Worm (Caenorhabditis elegans) whole organism, L4 larva: ENCODE measurements around the gene C06E1.1.

Experiments
- F26F4.8 ChIP-seq: fragments of 200-800 bp; sonication (Bioruptor generic); conservative IDR thresholded peaks from 2 replicates; pipeline ENCODE4 v1.3.6; 2022; ENCODE audit warnings: missing genetic modification characterization, missing compliant biosample characterization
- F44E2.7 ChIP-seq: fragments of 200-800 bp; sonication (Bioruptor generic); IDR thresholded peaks from 2 replicates; pipeline ENCODE4 v2.1.2; 2022; ENCODE audit warnings: missing genetic modification characterization, missing compliant biosample characterization
- F49E8.2 ChIP-seq: sonication (generic microtip); optimal IDR thresholded peaks from 2 replicates; lab custom pipeline; 2016; ENCODE audit warnings: missing compliant biosample characterization, mild to moderate bottlenecking, missing genetic modification characterization, borderline replicate concordance
- Y105C5A.15 ChIP-seq: fragments of 200-800 bp; sonication (Bioruptor generic); IDR thresholded peaks from 2 replicates; pipeline ENCODE4 v1.3.6; 2022; ENCODE audit warnings: missing genetic modification characterization, missing compliant biosample characterization
- ZK337.2 ChIP-seq: fragments of 200-800 bp; sonication (Bioruptor generic); IDR thresholded peaks from 2 replicates; pipeline ENCODE4 v1.3.6; 2022; ENCODE audit warnings: missing genetic modification reagents, missing genetic modification characterization, missing compliant biosample characterization
- aha-1 ChIP-seq: fragments of 150-350 bp; peaks from one replicate; lab custom pipeline; 2014; ENCODE audit warnings: missing biosample characterization, missing genetic modification characterization
- arid-1 ChIP-seq: fragments of 200-800 bp; sonication (Bioruptor generic); conservative IDR thresholded peaks from 2 replicates; pipeline ENCODE4 v1.3.6; 2022; ENCODE audit warnings: missing genetic modification reagents, missing genetic modification characterization, missing compliant biosample characterization
- attf-4 ChIP-seq: sonication (generic microtip); optimal IDR thresholded peaks from 3 replicates; lab custom pipeline; 2017; ENCODE audit warnings: missing biosample characterization, missing genetic modification characterization
- ceh-20 ChIP-seq: fragments of 200-800 bp; sonication (Bioruptor generic); IDR thresholded peaks from 2 replicates; pipeline ENCODE4 v1.3.6; 2022; ENCODE audit warnings: missing genetic modification reagents, missing genetic modification characterization, missing compliant biosample characterization
- ceh-28 ChIP-seq: fragments of 150-350 bp; optimal IDR thresholded peaks from 2 replicates; lab custom pipeline; 2014; ENCODE audit warnings: missing biosample characterization, missing genetic modification reagents, missing genetic modification characterization
- ceh-82 ChIP-seq: sonication (generic microtip); optimal IDR thresholded peaks from 2 replicates; lab custom pipeline; 2017; ENCODE audit warnings: missing biosample characterization, missing genetic modification characterization
- cey-2 ChIP-seq: sonication (generic microtip); optimal IDR thresholded peaks from 3 replicates; lab custom pipeline; 2017; ENCODE audit warnings: missing genetic modification characterization, mild to moderate bottlenecking, missing compliant biosample characterization, antibody characterized with exemption, borderline replicate concordance; ENCODE audit not compliant: insufficient read depth
- ctbp-1 ChIP-seq: fragments of 200-800 bp; sonication (Bioruptor generic); IDR thresholded peaks from 2 replicates; pipeline ENCODE4 v1.3.6; 2022; ENCODE audit warnings: missing genetic modification reagents, missing genetic modification characterization, missing compliant biosample characterization
- daf-12 ChIP-seq: fragments of 150-350 bp; optimal IDR thresholded peaks from 2 replicates; lab custom pipeline; 2014; ENCODE audit warnings: missing biosample characterization, missing genetic modification reagents, missing genetic modification characterization
- daf-8 ChIP-seq: fragments of 200-800 bp; sonication (Bioruptor generic); IDR thresholded peaks from 2 replicates; pipeline ENCODE4 v1.3.6; 2022; ENCODE audit warnings: missing genetic modification characterization, missing compliant biosample characterization
- dmd-6 ChIP-seq: fragments of 200-800 bp; sonication (Bioruptor generic); IDR thresholded peaks from 2 replicates; pipeline ENCODE4 v1.3.6; 2022; ENCODE audit warnings: missing genetic modification reagents, missing genetic modification characterization, missing compliant biosample characterization
- dmd-9 ChIP-seq: fragments of 200-800 bp; sonication (Bioruptor generic); IDR thresholded peaks from 2 replicates; pipeline ENCODE4 v1.3.6; 2022; ENCODE audit warnings: missing genetic modification reagents, missing genetic modification characterization, missing compliant biosample characterization
- duxl-1 ChIP-seq: sonication (generic microtip); optimal IDR thresholded peaks from 2 replicates; lab custom pipeline; 2016; ENCODE audit warnings: mild to moderate bottlenecking, missing genetic modification characterization, moderate library complexity, missing compliant biosample characterization; ENCODE audit not compliant: poor library complexity
- hif-1 ChIP-seq, 2 experiments: sonication (generic microtip); optimal IDR thresholded peaks; 2 replicates each; lab custom pipeline; 2016 to 2017; ENCODE audit warnings: missing compliant biosample characterization in 2 of 2, missing genetic modification characterization in 2 of 2, missing genetic modification reagents in 2 of 2, missing genotype in 2 of 2, mild to moderate bottlenecking in 1 of 2
- lin-13 ChIP-seq: fragments of 150-350 bp; optimal IDR thresholded peaks from 2 replicates; lab custom pipeline; 2014; ENCODE audit warnings: missing biosample characterization, missing genetic modification reagents, missing genetic modification characterization
- lin-29 ChIP-seq: fragments of 200-800 bp; sonication (Bioruptor generic); IDR thresholded peaks from 2 replicates; pipeline ENCODE4 v1.3.6; 2022; ENCODE audit warnings: missing genetic modification reagents, missing genetic modification characterization, missing compliant biosample characterization
- lin-38 ChIP-seq: fragments of 200-800 bp; sonication (Bioruptor generic); IDR thresholded peaks from 2 replicates; pipeline ENCODE4 v1.3.6; 2022; ENCODE audit warnings: missing genetic modification reagents, missing genetic modification characterization, missing compliant biosample characterization
- lin-39 ChIP-seq: fragments of 150-350 bp; optimal IDR thresholded peaks from 2 replicates; lab custom pipeline; 2014; ENCODE audit warnings: missing biosample characterization, missing genetic modification reagents, missing genetic modification characterization
- lir-3 ChIP-seq: sonication (generic microtip); optimal IDR thresholded peaks from 2 replicates; lab custom pipeline; 2016; ENCODE audit warnings: mild to moderate bottlenecking, missing genetic modification characterization, missing compliant biosample characterization
- mdl-1 ChIP-seq, 2 experiments: fragments of 150-350 bp in 1 of 2; sonication (generic microtip) in 1 of 2; optimal IDR thresholded peaks; 2 replicates each; lab custom pipeline; 2014 to 2017; ENCODE audit warnings: missing biosample characterization in 2 of 2, missing genetic modification characterization in 2 of 2
- mep-1 ChIP-seq: fragments of 150-350 bp; sonication (generic microtip); optimal IDR thresholded peaks from 3 replicates; lab custom pipeline; 2014; ENCODE audit warnings: missing biosample characterization, missing genetic modification characterization
- mes-2 ChIP-seq: sonication (generic microtip); optimal IDR thresholded peaks from 2 replicates; lab custom pipeline; 2016; ENCODE audit warnings: missing genotype, mild to moderate bottlenecking, missing genetic modification characterization, missing compliant biosample characterization; ENCODE audit not compliant: poor library complexity, severe bottlenecking
- nhr-111 ChIP-seq: fragments of 200-800 bp; sonication (Bioruptor generic); optimal IDR thresholded peaks from 2 replicates; lab custom pipeline; 2018; ENCODE audit warnings: mild to moderate bottlenecking, missing genetic modification characterization, missing compliant biosample characterization
- nhr-25 ChIP-seq: sonication (generic microtip); optimal IDR thresholded peaks from 2 replicates; lab custom pipeline; 2017; ENCODE audit warnings: missing genetic modification characterization, mild to moderate bottlenecking, missing compliant biosample characterization, antibody characterized with exemption, moderate library complexity, borderline replicate concordance; ENCODE audit not compliant: insufficient read depth
- nhr-28 ChIP-seq: fragments of 150-350 bp; optimal IDR thresholded peaks from 2 replicates; lab custom pipeline; 2014; ENCODE audit warnings: missing biosample characterization, missing genetic modification characterization
- nhr-41 ChIP-seq: fragments of 200-800 bp; sonication (Bioruptor generic); IDR thresholded peaks from 2 replicates; pipeline ENCODE4 v1.3.6; 2022; ENCODE audit warnings: missing genetic modification reagents, missing genetic modification characterization, missing compliant biosample characterization
- nhr-42 ChIP-seq: fragments of 200-800 bp; sonication (Bioruptor generic); IDR thresholded peaks from 2 replicates; pipeline ENCODE4 v1.3.6; 2022; ENCODE audit warnings: missing genetic modification characterization, missing compliant biosample characterization
- nhr-6 ChIP-seq: fragments of 150-350 bp; optimal IDR thresholded peaks from 2 replicates; lab custom pipeline; 2014; ENCODE audit warnings: missing biosample characterization, missing genetic modification characterization
- nhr-77 ChIP-seq: fragments of 150-350 bp; optimal IDR thresholded peaks from 2 replicates; lab custom pipeline; 2014; ENCODE audit warnings: missing biosample characterization, missing genetic modification characterization
- pha-4 ChIP-seq, 2 experiments: fragments of 150-350 bp in 1 of 2; fragments of 200-800 bp in 1 of 2; sonication (Bioruptor generic) in 1 of 2; IDR thresholded peaks in 1 of 2; optimal IDR thresholded peaks in 1 of 2; 2 replicates each; pipeline versions ENCODE4 v1.3.6 to Lab custom; 2014 to 2022; ENCODE audit warnings: missing genetic modification characterization in 2 of 2, missing genetic modification reagents in 2 of 2, missing biosample characterization in 1 of 2, missing compliant biosample characterization in 1 of 2
- pqm-1 ChIP-seq: sonication (generic microtip); optimal IDR thresholded peaks from 2 replicates; lab custom pipeline; 2017; ENCODE audit warnings: missing biosample characterization, missing genetic modification characterization
- sdz-12 ChIP-seq: fragments of 200-800 bp; sonication (Bioruptor generic); optimal IDR thresholded peaks from 2 replicates; lab custom pipeline; 2018; ENCODE audit warnings: mild to moderate bottlenecking, missing genetic modification characterization, missing compliant biosample characterization
- set-16 ChIP-seq: fragments of 200-800 bp; sonication (Bioruptor generic); IDR thresholded peaks from 2 replicates; pipeline ENCODE4 v1.3.6; 2022; ENCODE audit warnings: missing genetic modification reagents, missing genetic modification characterization, missing compliant biosample characterization
- snpc-1.2 ChIP-seq: fragments of 200-800 bp; sonication (Bioruptor generic); IDR thresholded peaks from 2 replicates; pipeline ENCODE4 v1.3.6; 2022; ENCODE audit warnings: missing genetic modification reagents, missing genetic modification characterization, missing compliant biosample characterization
- spr-1 ChIP-seq: sonication (generic microtip); optimal IDR thresholded peaks from 2 replicates; lab custom pipeline; 2016; ENCODE audit warnings: mild to moderate bottlenecking, missing genetic modification characterization, missing compliant biosample characterization
- tag-97 ChIP-seq: fragments of 200-800 bp; sonication (Bioruptor generic); IDR thresholded peaks from 2 replicates; pipeline ENCODE4 v1.3.6; 2022; ENCODE audit warnings: missing genetic modification characterization, missing compliant biosample characterization
- tra-1 ChIP-seq: fragments of 200-800 bp; sonication (Bioruptor generic); IDR thresholded peaks from 2 replicates; pipeline ENCODE4 v1.3.6; 2022; ENCODE audit warnings: missing genetic modification reagents, missing genetic modification characterization, missing compliant biosample characterization
- zag-1 ChIP-seq: fragments of 150-350 bp; optimal IDR thresholded peaks from 2 replicates; lab custom pipeline; 2014; ENCODE audit warnings: missing biosample characterization, missing genetic modification characterization
- zfp-3 ChIP-seq: fragments of 200-800 bp; sonication (Bioruptor generic); conservative IDR thresholded peaks from 2 replicates; pipeline ENCODE4 v1.3.6; 2022; ENCODE audit warnings: missing genetic modification reagents, missing genetic modification characterization, missing compliant biosample characterization
- zip-11 ChIP-seq: fragments of 200-800 bp; sonication (Bioruptor generic); IDR thresholded peaks from 2 replicates; pipeline ENCODE4 v1.3.6; 2022; ENCODE audit warnings: missing genetic modification characterization, missing compliant biosample characterization
- zip-2 ChIP-seq: fragments of 150-350 bp; optimal IDR thresholded peaks from 2 replicates; lab custom pipeline; 2014; ENCODE audit warnings: missing biosample characterization, missing genetic modification characterization
- ztf-7 ChIP-seq: fragments of 150-350 bp; optimal IDR thresholded peaks from 2 replicates; lab custom pipeline; 2014; ENCODE audit warnings: missing biosample characterization, missing genetic modification characterization

C06E1.1 gene

ce11 chrIII:8590882-8591281 lies 14.8 kb upstream of the C06E1.1 start, which contains the start of gene fipr-16:
Gene fipr-16 (minus strand): TSS chrIII:8590982.
- TF ChIP-seq Y105C5A.15 (GFP tag; lab: Robert Waterston, UW): no peak
- TF ChIP-seq nhr-77 (tag; lab: Kevin White, UChicago): no peak
- TF ChIP-seq lin-29: no peak
- no peak for TF ChIP-seq ceh-82
- TF ChIP-seq nhr-111: no peak
- TF ChIP-seq ceh-28: no peak
- TF ChIP-seq F44E2.7 (GFP tag; lab: Robert Waterston, UW): no peak
- no peak for TF ChIP-seq tag-97 (GFP tag; lab: Robert Waterston, UW)

- TF ChIP-seq mdl-1 (tag; optimal IDR thresholded peaks at IDR 0.05; lab: Kevin White, UChicago) (no peak), lin-29 (no peak), hif-1 (tag; optimal IDR thresholded peaks at IDR 0.05; lab: Kevin White, UChicago) (no peak), ceh-20 (GFP tag; lab: Robert Waterston, UW) (no peak)
These were observed 12.0 kb upstream of the C06E1.1 start, which contains the start of gene C06E1.7 for ce11 chrIII:8593620-8594019. Gene C06E1.7 (minus strand): TSS chrIII:8593720.

ce11 chrIII:8594088-8594487 lies 11.5 kb upstream of the C06E1.1 start:
- TF ChIP-seq ztf-7 (tag; lab: Kevin White, UChicago) (no peak), aha-1 (tag; lab: Kevin White, UChicago) (peak; percentile 89), nhr-111 (no peak), zip-2 (tag; lab: Kevin White, UChicago) (no peak), ceh-28 (no peak), arid-1 (GFP tag; lab: Robert Waterston, UW) (no peak), snpc-1.2 (GFP tag; lab: Robert Waterston, UW) (no peak), nhr-42 (GFP tag; lab: Robert Waterston, UW) (no peak), lin-38 (GFP tag; lab: Robert Waterston, UW) (no peak), zip-11 (GFP tag; lab: Robert Waterston, UW) (no peak), ZK337.2 (GFP tag; lab: Robert Waterston, UW) (no peak), dmd-9 (GFP tag; lab: Robert Waterston, UW) (no peak), lin-13 (GFP tag; lab: Kevin White, UChicago) (no peak), pqm-1 (tag; lab: Kevin White, UChicago) (peak; percentile 96), daf-8 (GFP tag; lab: Robert Waterston, UW) (no peak), sdz-12 (GFP tag; lab: Kevin White, UChicago) (no peak), daf-12 (tag; lab: Kevin White, UChicago) (no peak), tra-1 (no peak), nhr-28 (tag; lab: Kevin White, UChicago) (peak; percentile 90), F49E8.2 (tag; lab: Kevin White, UChicago) (no peak), mep-1 (tag; lab: Kevin White, UChicago) (no peak), dmd-6 (GFP tag; lab: Robert Waterston, UW) (peak; percentile 59; the same call in 1 of the 2 replicates), mes-2 (tag; lab: Kevin White, UChicago) (no peak), nhr-25 (tag; lab: Kevin White, UChicago) (no peak), ctbp-1 (GFP tag; lab: Robert Waterston, UW) (no peak), cey-2 (tag; lab: Kevin White, UChicago) (no peak), attf-4 (tag; lab: Kevin White, UChicago) (no peak), nhr-41 (no peak), set-16 (GFP tag; lab: Robert Waterston, UW) (no peak), zag-1 (no peak), F44E2.7 (GFP tag; lab: Robert Waterston, UW) (no peak), spr-1 (tag; lab: Kevin White, UChicago) (no peak), duxl-1 (no peak), pha-4 (GFP tag; IDR thresholded peaks at IDR 0.05; lab: Robert Waterston, UW) (no peak), pha-4 (tag; optimal IDR thresholded peaks at IDR 0.05; lab: Kevin White, UChicago) (no peak), F26F4.8 (GFP tag; lab: Robert Waterston, UW) (no peak), zfp-3 (GFP tag; lab: Robert Waterston, UW) (no peak), nhr-6 (tag; lab: Kevin White, UChicago) (no peak), lin-39 (no peak), lir-3 (no peak)
